Worm (Caenorhabditis elegans) whole organism, mixed stage, embryonic: ENCODE measurements around the gene F59E12.17.

ENCODE experiments used
- blmp-1 ChIP-seq: fragments of 150-350 bp; optimal IDR thresholded peaks from 2 replicates; lab custom pipeline; 2014; ENCODE audit warnings: missing biosample characterization, missing genetic modification characterization
- elt-3 ChIP-seq: fragments of 150-350 bp; optimal IDR thresholded peaks from 2 replicates; lab custom pipeline; 2014; ENCODE audit warnings: missing biosample characterization, missing genetic modification characterization
- flh-1 ChIP-seq: fragments of 200-800 bp; sonication (Bioruptor generic); optimal IDR thresholded peaks from 2 replicates; lab custom pipeline; 2018; ENCODE audit warnings: mild to moderate bottlenecking, missing genetic modification characterization, moderate library complexity, missing compliant biosample characterization
- lin-13 ChIP-seq: fragments of 150-350 bp; optimal IDR thresholded peaks from 2 replicates; lab custom pipeline; 2014; ENCODE audit warnings: missing biosample characterization, missing genetic modification characterization
- lsy-2 ChIP-seq: fragments of 150-350 bp; optimal IDR thresholded peaks from 2 replicates; lab custom pipeline; 2014; ENCODE audit warnings: missing biosample characterization, missing genetic modification characterization
- nhr-2 ChIP-seq: fragments of 150-350 bp; optimal IDR thresholded peaks from 2 replicates; lab custom pipeline; 2014; ENCODE audit warnings: missing biosample characterization, missing genetic modification characterization
- nhr-76 ChIP-seq: sonication (generic microtip); optimal IDR thresholded peaks from 2 replicates; lab custom pipeline; 2017; ENCODE audit warnings: missing biosample characterization, missing genetic modification characterization

DNA sequence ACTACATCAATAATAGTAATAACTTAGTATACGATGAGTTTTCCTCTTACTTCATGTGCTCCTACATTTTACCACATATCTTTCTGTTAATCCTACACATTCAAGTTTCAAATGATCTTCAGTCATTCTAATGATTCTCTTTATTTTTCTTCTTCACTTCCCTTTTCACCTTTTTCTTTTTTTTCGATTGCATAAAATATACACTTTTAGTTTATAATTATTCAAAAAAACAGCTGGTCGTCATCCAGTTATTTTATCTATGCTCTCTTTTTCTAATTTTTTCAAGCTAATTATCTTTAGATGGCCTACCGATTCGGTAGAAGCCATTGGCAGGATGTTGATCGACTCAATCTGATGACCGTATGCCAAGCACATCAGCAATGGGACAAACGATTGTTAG lies 4.9 kb upstream of the F59E12.17 start, which contains the start of gene F59E12.1:
- no peak for TF ChIP-seq nhr-2 (tag; lab: Kevin White, UChicago)
- TF ChIP-seq nhr-76 (tag; lab: Kevin White, UChicago) = no peak
- no peak for TF ChIP-seq elt-3
- TF ChIP-seq lsy-2 = no peak
- no peak for TF ChIP-seq blmp-1
- no peak for TF ChIP-seq lin-13
- no peak for TF ChIP-seq flh-1 (GFP tag; lab: Kevin White, UChicago)
